Worm (Caenorhabditis elegans): ENCODE data around the gene sulp-2.

DNA sequence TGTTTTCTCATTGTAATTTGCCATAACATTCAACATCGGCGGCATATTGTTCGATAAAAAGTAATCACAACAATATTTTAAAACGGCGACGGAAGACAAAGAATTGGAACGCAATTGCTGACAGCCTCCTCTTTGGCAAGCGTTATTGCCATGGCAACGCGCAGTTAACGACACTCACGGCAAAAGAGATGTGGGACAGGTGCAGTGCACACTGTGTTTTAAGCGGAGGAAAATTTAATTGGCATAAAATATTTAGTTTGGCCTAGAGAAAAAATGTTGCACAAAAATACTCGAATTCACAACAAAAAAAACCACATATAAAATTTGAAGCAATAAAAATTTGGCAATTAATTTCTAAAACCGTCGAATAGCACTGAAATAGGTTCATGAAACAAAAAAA is 46.5 kb downstream of the sulp-2 start, which contains the start of gene ifta-1:
- TF ChIP-seq pqm-1 (tag; optimal IDR thresholded peaks at IDR 0.05): no peak
- no peak for TF ChIP-seq unc-98 (GFP tag; IDR thresholded peaks at IDR 0.05)
- TF ChIP-seq nhr-12 (tag; optimal IDR thresholded peaks at IDR 0.05): no peak
- TF ChIP-seq xbp-1 (tag; optimal IDR thresholded peaks at IDR 0.05): no peak

All from whole organism, L1 larva.